Worm (Caenorhabditis elegans): ENCODE results near the gene him-4.

him-4 gene

DNA sequence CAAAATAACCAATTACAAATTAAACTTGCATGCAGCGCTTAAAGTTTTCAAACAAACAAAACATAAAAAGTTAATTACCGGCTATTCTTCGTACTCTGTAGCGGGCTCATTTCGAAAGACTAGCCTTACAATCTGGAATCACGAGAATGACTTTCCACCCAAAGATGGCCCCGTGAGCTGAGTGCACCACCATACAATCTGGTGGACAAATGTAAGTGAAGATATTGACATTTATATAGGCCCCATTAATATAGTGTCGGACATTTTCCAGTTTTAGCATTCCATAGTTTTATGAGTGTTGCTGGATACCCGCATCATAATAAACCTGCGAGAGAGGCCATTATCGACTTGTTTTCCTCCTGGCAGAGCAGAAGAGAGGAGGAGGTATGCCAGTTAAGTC is 37.2 kb downstream of the him-4 start:
- no peak for TF ChIP-seq blmp-1 (tag; optimal IDR thresholded peaks at IDR 0.05; ENCODE audit: insufficient read depth)
- no peak for TF ChIP-seq elt-1 (tag; optimal IDR thresholded peaks at IDR 0.05)
- TF ChIP-seq nhr-77 (tag; optimal IDR thresholded peaks at IDR 0.05), result no peak
- TF ChIP-seq nhr-21 (tag; optimal IDR thresholded peaks at IDR 0.05), result no peak
- TF ChIP-seq snpc-4 (tag; optimal IDR thresholded peaks at IDR 0.05), result no peak
- no peak for TF ChIP-seq peb-1 (tag; optimal IDR thresholded peaks at IDR 0.05)
- no peak for TF ChIP-seq ama-1 (optimal IDR thresholded peaks at IDR 0.05)
- TF ChIP-seq ceh-16 (tag; optimal IDR thresholded peaks at IDR 0.05), result no peak
- no peak for TF ChIP-seq mab-5 (tag; optimal IDR thresholded peaks at IDR 0.05)
- TF ChIP-seq lin-13 (GFP tag; optimal IDR thresholded peaks at IDR 0.05), result no peak
- TF ChIP-seq nhr-23 (tag; optimal IDR thresholded peaks at IDR 0.05), result no peak
- TF ChIP-seq nhr-25 (tag; optimal IDR thresholded peaks at IDR 0.05), result no peak
- TF ChIP-seq lsy-2 (tag; optimal IDR thresholded peaks at IDR 0.05), result no peak
- no peak for TF ChIP-seq egl-27 (tag; optimal IDR thresholded peaks at IDR 0.05)
- no peak for TF ChIP-seq crh-2 (tag; optimal IDR thresholded peaks at IDR 0.05)
- TF ChIP-seq ztf-4 (tag; optimal IDR thresholded peaks at IDR 0.05), result no peak
- TF ChIP-seq zag-1 (tag; optimal IDR thresholded peaks at IDR 0.05), result no peak

- TF ChIP-seq elt-1 (tag; optimal IDR thresholded peaks at IDR 0.05) (no peak), nhr-25 (tag; optimal IDR thresholded peaks at IDR 0.05) (no peak), skn-1 (tag; optimal IDR thresholded peaks at IDR 0.05) (no peak), lin-39 (tag; optimal IDR thresholded peaks at IDR 0.05) (no peak), R02D3.7 (tag; optimal IDR thresholded peaks at IDR 0.05) (no peak), nhr-12 (tag; optimal IDR thresholded peaks at IDR 0.05) (no peak), aly-2 (tag; optimal IDR thresholded peaks at IDR 0.05) (no peak), fos-1 (tag; optimal IDR thresholded peaks at IDR 0.05) (no peak), nhr-23 (tag; optimal IDR thresholded peaks at IDR 0.05) (no peak), sma-9 (GFP tag; optimal IDR thresholded peaks at IDR 0.05) (no peak), sma-9 (tag; optimal IDR thresholded peaks at IDR 0.05) (no peak), mab-5 (tag; optimal IDR thresholded peaks at IDR 0.05) (no peak), ceh-82 (tag; optimal IDR thresholded peaks at IDR 0.05) (no peak), ceh-16 (tag; optimal IDR thresholded peaks at IDR 0.05) (no peak)
Measured at ce11 chrX:9756971-9757370, 39.6 kb downstream of the him-4 start, which contains the start of gene T09B9.1. TSS of gene T09B9.1 (plus strand) at chrX:9757271.

DNA sequence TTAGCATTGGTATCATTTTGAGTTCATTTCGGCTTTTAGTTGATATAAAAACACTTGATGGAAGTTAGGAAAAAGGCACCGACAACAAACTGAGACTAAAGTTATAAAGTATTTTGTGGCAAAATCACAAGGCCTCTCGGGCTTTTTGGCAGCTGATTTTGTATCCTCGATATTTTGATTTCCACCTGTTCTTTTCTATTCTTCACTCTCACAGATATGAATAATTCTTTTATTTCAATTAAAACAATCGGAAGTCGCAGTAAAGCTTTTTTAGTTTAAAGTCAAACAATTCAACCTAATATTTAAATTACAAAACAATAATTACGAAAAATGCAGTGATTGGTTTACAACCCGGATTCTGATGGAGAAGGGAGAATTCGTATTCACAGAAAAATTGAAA is 43.9 kb downstream of the him-4 start, which contains the start of gene T09B9.3:
Gene T09B9.3, minus strand, starts transcription at position 101 of the 400 bp plus-strand sequence.
- TF ChIP-seq sma-9 (GFP tag; optimal IDR thresholded peaks at IDR 0.05) (no peak), sma-9 (tag; optimal IDR thresholded peaks at IDR 0.05) (no peak), nhr-77 (tag; optimal IDR thresholded peaks at IDR 0.05) (no peak), nhr-12 (tag; optimal IDR thresholded peaks at IDR 0.05) (no peak), aly-2 (tag; optimal IDR thresholded peaks at IDR 0.05) (no peak), mab-5 (tag; optimal IDR thresholded peaks at IDR 0.05) (no peak), skn-1 (tag; optimal IDR thresholded peaks at IDR 0.05) (no peak), ceh-16 (tag; optimal IDR thresholded peaks at IDR 0.05) (no peak), fos-1 (tag; optimal IDR thresholded peaks at IDR 0.05) (no peak), ceh-82 (tag; optimal IDR thresholded peaks at IDR 0.05) (no peak), F13H6.1 (tag; optimal IDR thresholded peaks at IDR 0.05) (no peak), dmd-4 (tag; optimal IDR thresholded peaks at IDR 0.05) (no peak), R02D3.7 (tag; optimal IDR thresholded peaks at IDR 0.05) (no peak), ztf-1 (GFP tag; conservative IDR thresholded peaks at IDR 0.05) (no peak)

ce11 chrX:9763903-9764302 is 46.5 kb downstream of the him-4 start:
- TF ChIP-seq elt-1 (tag; optimal IDR thresholded peaks at IDR 0.05) (no peak), blmp-1 (tag; optimal IDR thresholded peaks at IDR 0.05; ENCODE audit: insufficient read depth) (peak; percentile 82)

DNA sequence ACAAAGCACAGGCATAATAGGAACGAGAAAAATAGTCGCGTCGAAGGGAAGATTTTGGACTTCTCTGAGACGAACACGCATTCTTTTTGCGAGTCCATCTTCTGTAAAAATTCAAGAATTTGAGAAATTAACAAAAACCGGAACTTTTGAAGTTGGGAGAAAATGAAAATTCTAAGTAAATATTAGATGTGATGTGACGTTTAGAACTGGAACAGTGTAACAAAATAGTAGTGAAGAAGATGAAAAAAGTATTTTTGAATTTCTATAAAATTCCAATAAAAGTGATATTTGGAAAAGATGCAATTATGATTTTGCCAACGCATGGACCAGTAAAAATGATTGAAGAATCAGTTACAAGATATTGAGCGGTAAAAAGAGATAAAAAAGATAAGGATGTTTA is 47.5 kb downstream of the him-4 start, which contains the start of gene slc-17.9:
Gene slc-17.9, minus strand, starts transcription at position 101 of the 400 bp plus-strand sequence.
- TF ChIP-seq peb-1 (tag; optimal IDR thresholded peaks at IDR 0.05) (no peak), ama-1 (optimal IDR thresholded peaks at IDR 0.05) (no peak), sma-3 (GFP tag; optimal IDR thresholded peaks at IDR 0.05) (no peak), sma-9 (GFP tag; optimal IDR thresholded peaks at IDR 0.05) (no peak), sma-9 (tag; optimal IDR thresholded peaks at IDR 0.05) (no peak), nhr-25 (tag; optimal IDR thresholded peaks at IDR 0.05) (no peak), crh-2 (tag; optimal IDR thresholded peaks at IDR 0.05) (no peak), R02D3.7 (tag; optimal IDR thresholded peaks at IDR 0.05) (no peak)

DNA sequence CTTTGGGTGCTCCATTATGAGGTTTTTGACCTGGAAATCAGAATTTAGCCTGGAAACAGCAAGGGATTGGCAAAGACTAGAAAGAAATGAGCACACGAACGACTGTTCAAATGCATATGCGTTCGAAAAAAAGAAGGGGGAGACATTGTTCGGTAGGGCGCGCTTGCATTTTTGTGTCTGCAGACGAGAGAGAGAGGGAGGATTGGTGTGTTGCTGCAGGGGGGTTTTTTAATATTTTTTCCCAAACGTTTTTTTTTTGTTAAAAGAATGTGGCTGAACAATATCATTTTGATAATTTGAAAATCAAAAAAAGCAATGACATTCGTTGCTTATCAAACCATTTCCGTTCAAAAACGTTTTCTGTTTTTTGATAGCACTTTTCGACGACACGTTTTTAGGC is 57.0 kb downstream of the him-4 start, which contains the start of gene T09B9.4:
Gene T09B9.4, minus strand, starts transcription at position 30 of the 400 bp plus-strand sequence.
- TF ChIP-seq dmd-4 (tag; optimal IDR thresholded peaks at IDR 0.05) (no peak), zag-1 (tag; optimal IDR thresholded peaks at IDR 0.05) (peak; percentile 16), lin-11 (tag; optimal IDR thresholded peaks at IDR 0.05) (no peak), nhr-25 (tag; optimal IDR thresholded peaks at IDR 0.05) (no peak), lsy-2 (tag; optimal IDR thresholded peaks at IDR 0.05) (no peak), elt-1 (tag; optimal IDR thresholded peaks at IDR 0.05) (no peak), C34F6.9 (tag; optimal IDR thresholded peaks at IDR 0.05) (peak; percentile 66), nhr-11 (tag; optimal IDR thresholded peaks at IDR 0.05) (no peak), nhr-129 (tag; optimal IDR thresholded peaks at IDR 0.05) (peak; percentile 17), aly-2 (tag; optimal IDR thresholded peaks at IDR 0.05) (no peak), fos-1 (tag; optimal IDR thresholded peaks at IDR 0.05) (peak; percentile 40)
